Worm (Caenorhabditis elegans) whole organism, mixed stage, embryonic: ENCODE measurements around the gene math-3.
"Not testable (repeated sequence)": the region's sequence is repeated elsewhere in the genome, so short reads cannot be mapped to it uniquely, and the experiment has no call there.

ENCODE experiments used
- M03D4.4 ChIP-seq: sonication (generic microtip); optimal IDR thresholded peaks from 2 replicates; lab custom pipeline; 2017; ENCODE audit warnings: mild to moderate bottlenecking, missing genetic modification characterization, missing compliant biosample characterization
- bed-3 ChIP-seq: fragments of 200-800 bp; sonication (Bioruptor generic); optimal IDR thresholded peaks from 3 replicates; lab custom pipeline; 2018; ENCODE audit warnings: mild to moderate bottlenecking, missing genetic modification characterization, moderate library complexity, missing compliant biosample characterization
- blmp-1 ChIP-seq: fragments of 150-350 bp; optimal IDR thresholded peaks from 2 replicates; lab custom pipeline; 2014; ENCODE audit warnings: missing biosample characterization, missing genetic modification characterization
- ceh-39 ChIP-seq: fragments of 150-350 bp; optimal IDR thresholded peaks from 2 replicates; lab custom pipeline; 2014; ENCODE audit warnings: missing biosample characterization, missing genetic modification characterization
- ceh-43 ChIP-seq: fragments of 200-800 bp; sonication (Bioruptor generic); optimal IDR thresholded peaks from 2 replicates; lab custom pipeline; 2018; ENCODE audit warnings: mild to moderate bottlenecking, missing genetic modification characterization, moderate library complexity, missing compliant biosample characterization
- ceh-83 ChIP-seq: fragments of 200-800 bp; sonication (Bioruptor generic); optimal IDR thresholded peaks from 2 replicates; lab custom pipeline; 2018; ENCODE audit warnings: mild to moderate bottlenecking, missing genetic modification characterization, missing compliant biosample characterization
- ces-1 ChIP-seq: fragments of 150-350 bp; optimal IDR thresholded peaks from 2 replicates; lab custom pipeline; 2014; ENCODE audit warnings: missing biosample characterization, missing genetic modification reagents, missing genetic modification characterization
- cnd-1 ChIP-seq: fragments of 200-800 bp; sonication (Bioruptor generic); optimal IDR thresholded peaks from 2 replicates; lab custom pipeline; 2018; ENCODE audit warnings: mild to moderate bottlenecking, missing genetic modification characterization, missing compliant biosample characterization
- drap-1 ChIP-seq: fragments of 200-800 bp; sonication (Bioruptor generic); optimal IDR thresholded peaks from 3 replicates; lab custom pipeline; 2018; ENCODE audit warnings: mild to moderate bottlenecking, missing genetic modification characterization, missing compliant biosample characterization
- elt-3 ChIP-seq: fragments of 150-350 bp; optimal IDR thresholded peaks from 2 replicates; lab custom pipeline; 2014; ENCODE audit warnings: missing biosample characterization, missing genetic modification characterization
- flh-1 ChIP-seq: fragments of 200-800 bp; sonication (Bioruptor generic); optimal IDR thresholded peaks from 2 replicates; lab custom pipeline; 2018; ENCODE audit warnings: mild to moderate bottlenecking, missing genetic modification characterization, moderate library complexity, missing compliant biosample characterization
- ham-2 ChIP-seq: fragments of 200-800 bp; sonication (Bioruptor generic); optimal IDR thresholded peaks from 2 replicates; lab custom pipeline; 2018; ENCODE audit warnings: mild to moderate bottlenecking, missing genetic modification characterization, missing compliant biosample characterization
- hlh-1 ChIP-seq: fragments of 150-350 bp; optimal IDR thresholded peaks from 2 replicates; lab custom pipeline; 2014; ENCODE audit warnings: missing biosample characterization, missing genetic modification reagents, missing genetic modification characterization
- lin-13 ChIP-seq: fragments of 150-350 bp; optimal IDR thresholded peaks from 2 replicates; lab custom pipeline; 2014; ENCODE audit warnings: missing biosample characterization, missing genetic modification characterization
- lin-32 ChIP-seq: fragments of 200-800 bp; sonication (Bioruptor generic); optimal IDR thresholded peaks from 2 replicates; lab custom pipeline; 2018; ENCODE audit warnings: mild to moderate bottlenecking, missing genetic modification characterization, missing compliant biosample characterization
- lsy-2 ChIP-seq: fragments of 150-350 bp; optimal IDR thresholded peaks from 2 replicates; lab custom pipeline; 2014; ENCODE audit warnings: missing biosample characterization, missing genetic modification characterization
- mab-5 ChIP-seq: fragments of 150-350 bp; optimal IDR thresholded peaks from 2 replicates; lab custom pipeline; 2014; ENCODE audit warnings: missing biosample characterization, missing genetic modification characterization
- mep-1 ChIP-seq: fragments of 150-350 bp; optimal IDR thresholded peaks from 2 replicates; lab custom pipeline; 2017; ENCODE audit warnings: missing biosample characterization, missing genetic modification reagents, missing genetic modification characterization, inconsistent platforms
- mls-2 ChIP-seq: sonication (generic microtip); optimal IDR thresholded peaks from 2 replicates; lab custom pipeline; 2016; ENCODE audit warnings: mild to moderate bottlenecking, missing genetic modification characterization, moderate library complexity, missing compliant biosample characterization
- nhr-12 ChIP-seq: fragments of 150-350 bp; optimal IDR thresholded peaks from 2 replicates; lab custom pipeline; 2014; ENCODE audit warnings: missing biosample characterization, missing genetic modification characterization
- nhr-2 ChIP-seq: fragments of 150-350 bp; optimal IDR thresholded peaks from 2 replicates; lab custom pipeline; 2014; ENCODE audit warnings: missing biosample characterization, missing genetic modification characterization
- nhr-237 ChIP-seq: fragments of 150-350 bp; optimal IDR thresholded peaks from 2 replicates; lab custom pipeline; 2014; ENCODE audit warnings: missing biosample characterization, missing genetic modification characterization
- nhr-28 ChIP-seq: fragments of 150-350 bp; optimal IDR thresholded peaks from 2 replicates; lab custom pipeline; 2014; ENCODE audit warnings: missing biosample characterization, missing genetic modification characterization
- nhr-76 ChIP-seq: sonication (generic microtip); optimal IDR thresholded peaks from 2 replicates; lab custom pipeline; 2017; ENCODE audit warnings: missing biosample characterization, missing genetic modification characterization
- pha-4 ChIP-seq: fragments of 150-350 bp; optimal IDR thresholded peaks from 2 replicates; lab custom pipeline; 2018; ENCODE audit warnings: missing biosample characterization, missing genetic modification reagents, missing genetic modification characterization
- sem-2 ChIP-seq: fragments of 200-800 bp; sonication (Bioruptor generic); optimal IDR thresholded peaks from 2 replicates; lab custom pipeline; 2018; ENCODE audit warnings: mild to moderate bottlenecking, missing genetic modification characterization, missing compliant biosample characterization
- snpc-4 ChIP-seq: fragments of 150-350 bp; optimal IDR thresholded peaks from 2 replicates; lab custom pipeline; 2014; ENCODE audit warnings: missing biosample characterization, missing genetic modification characterization
- sptf-1 ChIP-seq: sonication (generic microtip); optimal IDR thresholded peaks from 2 replicates; lab custom pipeline; 2017; ENCODE audit warnings: mild to moderate bottlenecking, missing genetic modification characterization, moderate library complexity, missing compliant biosample characterization
- tbx-8 ChIP-seq: fragments of 200-800 bp; sonication (Bioruptor generic); optimal IDR thresholded peaks from 2 replicates; lab custom pipeline; 2018; ENCODE audit warnings: mild to moderate bottlenecking, missing genetic modification characterization, moderate library complexity, missing compliant biosample characterization
- unc-39 ChIP-seq: fragments of 150-350 bp; optimal IDR thresholded peaks from 2 replicates; lab custom pipeline; 2014; ENCODE audit warnings: missing biosample characterization, missing genetic modification characterization
- unc-62 ChIP-seq: fragments of 150-350 bp; optimal IDR thresholded peaks from 2 replicates; lab custom pipeline; 2014; ENCODE audit warnings: missing biosample characterization, missing genetic modification reagents, missing genetic modification characterization
- zip-8 ChIP-seq: fragments of 150-350 bp; optimal IDR thresholded peaks from 2 replicates; lab custom pipeline; 2014; ENCODE audit warnings: missing biosample characterization, missing genetic modification characterization

math-3 gene

ce11 chrII:1771347-1771746 is 538 bp upstream of the math-3 start, which contains the start of gene math-26:
Gene math-26 (plus strand): TSS chrII:1771647.
- not testable (repeated sequence) for TF ChIP-seq unc-62 (GFP tag; lab: Kevin White, UChicago); tbx-8 (GFP tag; lab: Kevin White, UChicago); nhr-76 (tag; lab: Kevin White, UChicago)

- not testable (repeated sequence) for TF ChIP-seq ham-2; lin-32 (GFP tag; lab: Kevin White, UChicago); snpc-4 (tag; lab: Kevin White, UChicago)
Observed at ce11 chrII:1775234-1775633, 3.3 kb downstream of the math-3 start, which contains the start of gene F36H5.14. Gene F36H5.14 (plus strand): TSS chrII:1775534.

- TF ChIP-seq M03D4.4 (tag; lab: Kevin White, UChicago) = no peak
- TF ChIP-seq nhr-12 (tag; lab: Kevin White, UChicago) = no peak
- TF ChIP-seq nhr-237 = no peak
- TF ChIP-seq lin-13 (tag; lab: Kevin White, UChicago) = no peak
- no peak for TF ChIP-seq mep-1 (tag; lab: Kevin White, UChicago)
- no peak for TF ChIP-seq unc-39 (tag; lab: Kevin White, UChicago)
- TF ChIP-seq flh-1 = no peak
- no peak for TF ChIP-seq cnd-1
- no peak for TF ChIP-seq ham-2
- TF ChIP-seq lin-32 (GFP tag; lab: Kevin White, UChicago) = no peak
- no peak for TF ChIP-seq zip-8
- no peak for TF ChIP-seq nhr-76 (tag; lab: Kevin White, UChicago)
- no peak for TF ChIP-seq pha-4 (tag; lab: Kevin White, UChicago)
- no peak for TF ChIP-seq ceh-83 (GFP tag; lab: Kevin White, UChicago)
Observed at ce11 chrII:1782474-1782873, 10.6 kb downstream of the math-3 start, which contains the start of gene math-4. Gene math-4 (minus strand): TSS chrII:1782574.

ce11 chrII:1784799-1785198 is 12.9 kb downstream of the math-3 start, which contains the start of gene C08F1.11:
Gene C08F1.11 (minus strand): TSS chrII:1784899.
- TF ChIP-seq lin-13 (tag; lab: Kevin White, UChicago) (no peak), cnd-1 (no peak), blmp-1 (tag; lab: Kevin White, UChicago) (no peak), drap-1 (GFP tag; lab: Kevin White, UChicago) (no peak), sem-2 (no peak), nhr-28 (tag; lab: Kevin White, UChicago) (no peak), mab-5 (no peak), tbx-8 (GFP tag; lab: Kevin White, UChicago) (no peak), ceh-43 (GFP tag; lab: Kevin White, UChicago) (no peak), hlh-1 (tag; lab: Kevin White, UChicago) (no peak), M03D4.4 (tag; lab: Kevin White, UChicago) (no peak), snpc-4 (tag; lab: Kevin White, UChicago) (no peak), zip-8 (no peak), flh-1 (no peak), lsy-2 (tag; lab: Kevin White, UChicago) (no peak), mls-2 (tag; lab: Kevin White, UChicago) (no peak)

ce11 chrII:1786209-1786608 is 14.3 kb downstream of the math-3 start, which contains the start of gene C08F1.10:
Gene C08F1.10 (minus strand): TSS chrII:1786309.
- TF ChIP-seq ceh-39 (tag; lab: Kevin White, UChicago) (no peak), zip-8 (no peak), mep-1 (tag; lab: Kevin White, UChicago) (no peak), nhr-12 (tag; lab: Kevin White, UChicago) (no peak), flh-1 (no peak), ceh-83 (GFP tag; lab: Kevin White, UChicago) (no peak), ces-1 (GFP tag; lab: Kevin White, UChicago) (no peak)

ce11 chrII:1787208-1787607 is 15.3 kb downstream of the math-3 start:
- TF ChIP-seq hlh-1 (tag; lab: Kevin White, UChicago) = no peak
- TF ChIP-seq lin-13 (tag; lab: Kevin White, UChicago) = no peak
- no peak for TF ChIP-seq ham-2
- TF ChIP-seq elt-3 = no peak
- no peak for TF ChIP-seq sptf-1
- no peak for TF ChIP-seq snpc-4 (tag; lab: Kevin White, UChicago)
- TF ChIP-seq nhr-2 (tag; lab: Kevin White, UChicago) = no peak
- TF ChIP-seq lsy-2 (tag; lab: Kevin White, UChicago) = no peak
- TF ChIP-seq ces-1 (GFP tag; lab: Kevin White, UChicago) = no peak
- TF ChIP-seq flh-1 = no peak
- TF ChIP-seq drap-1 (GFP tag; lab: Kevin White, UChicago) = no peak
- TF ChIP-seq unc-62 (GFP tag; lab: Kevin White, UChicago) = no peak
- TF ChIP-seq ceh-39 (tag; lab: Kevin White, UChicago) = no peak
- TF ChIP-seq mep-1 (tag; lab: Kevin White, UChicago) = no peak
- TF ChIP-seq bed-3 (GFP tag; lab: Kevin White, UChicago) = no peak
- TF ChIP-seq ceh-43 (GFP tag; lab: Kevin White, UChicago) = no peak
- TF ChIP-seq tbx-8 (GFP tag; lab: Kevin White, UChicago) = no peak
- no peak for TF ChIP-seq nhr-28 (tag; lab: Kevin White, UChicago)
- TF ChIP-seq blmp-1 (tag; lab: Kevin White, UChicago) = no peak
- no peak for TF ChIP-seq sem-2
